Worm (Caenorhabditis elegans) whole organism, young adult: Measurements from ENCODE around the gene haly-1.

ENCODE experiments used
- B0336.3 ChIP-seq: fragments of 200-800 bp; sonication (Bioruptor generic); IDR thresholded peaks from 2 replicates; pipeline ENCODE4 v1.3.6; 2022; ENCODE audit warnings: missing genetic modification characterization, missing compliant biosample characterization
- C06A6.2 ChIP-seq: fragments of 200-800 bp; sonication (Bioruptor generic); conservative IDR thresholded peaks from 2 replicates; pipeline ENCODE4 v1.3.6; 2022; ENCODE audit warnings: missing genetic modification characterization, missing compliant biosample characterization
- C17E4.6 ChIP-seq: fragments of 200-800 bp; sonication (Bioruptor generic); IDR thresholded peaks from 2 replicates; pipeline ENCODE4 v1.3.6; 2022; ENCODE audit warnings: missing genetic modification reagents, missing genetic modification characterization, missing compliant biosample characterization
- D2030.7 ChIP-seq: fragments of 200-800 bp; sonication (Bioruptor generic); IDR thresholded peaks from 2 replicates; pipeline ENCODE4 v1.3.6; 2022; ENCODE audit warnings: missing genetic modification reagents, missing genetic modification characterization, missing compliant biosample characterization
- F10E7.11 ChIP-seq: sonication (generic microtip); optimal IDR thresholded peaks from 2 replicates; lab custom pipeline; 2017; ENCODE audit warnings: mild to moderate bottlenecking, missing genetic modification characterization, moderate library complexity, missing compliant biosample characterization
- F33H1.4 ChIP-seq: fragments of 200-800 bp; sonication (Bioruptor generic); IDR thresholded peaks from 2 replicates; pipeline ENCODE4 v1.3.6; 2022; ENCODE audit warnings: missing genetic modification reagents, missing genetic modification characterization, missing compliant biosample characterization
- F52B5.7 ChIP-seq: sonication (generic microtip); optimal IDR thresholded peaks from 2 replicates; lab custom pipeline; 2016; ENCODE audit warnings: mild to moderate bottlenecking, missing genetic modification characterization, missing compliant biosample characterization
- K12H6.12 ChIP-seq: fragments of 200-800 bp; sonication (Bioruptor generic); optimal IDR thresholded peaks from 2 replicates; lab custom pipeline; 2018; ENCODE audit warnings: mild to moderate bottlenecking, missing genetic modification characterization, missing compliant biosample characterization
- T26A5.8 ChIP-seq: sonication (generic microtip); optimal IDR thresholded peaks from 2 replicates; lab custom pipeline; 2016; ENCODE audit warnings: missing genetic modification characterization, missing compliant biosample characterization
- Y53F4B.3 ChIP-seq: fragments of 200-800 bp; sonication (Bioruptor generic); IDR thresholded peaks from 2 replicates; pipeline ENCODE4 v1.3.6; 2022; ENCODE audit warnings: missing genetic modification reagents, missing genetic modification characterization, missing compliant biosample characterization
- Y53G8AR.9 ChIP-seq: fragments of 200-800 bp; sonication (Bioruptor generic); conservative IDR thresholded peaks from 2 replicates; pipeline ENCODE4 v1.3.6; 2022; ENCODE audit warnings: missing genetic modification reagents, missing genetic modification characterization, missing compliant biosample characterization
- ZK185.1 ChIP-seq: sonication (generic microtip); optimal IDR thresholded peaks from 2 replicates; lab custom pipeline; 2016; ENCODE audit warnings: mild to moderate bottlenecking, missing genetic modification characterization, missing compliant biosample characterization; ENCODE audit not compliant: poor library complexity, severe bottlenecking
- akir-1 ChIP-seq: fragments of 200-800 bp; sonication (Bioruptor generic); optimal IDR thresholded peaks from 2 replicates; lab custom pipeline; 2018; ENCODE audit warnings: mild to moderate bottlenecking, missing genetic modification characterization, moderate library complexity, missing compliant biosample characterization
- attf-5 ChIP-seq: fragments of 200-800 bp; sonication (Bioruptor generic); optimal IDR thresholded peaks from 2 replicates; lab custom pipeline; 2018; ENCODE audit warnings: mild to moderate bottlenecking, missing genetic modification characterization, missing compliant biosample characterization
- attf-6 ChIP-seq: fragments of 200-800 bp; sonication (Bioruptor generic); IDR thresholded peaks from 2 replicates; pipeline ENCODE4 v1.3.6; 2022; ENCODE audit warnings: missing genetic modification reagents, missing genetic modification characterization, missing compliant biosample characterization
- cebp-1 ChIP-seq, 2 experiments: fragments of 200-800 bp in 1 of 2; sonication (Bioruptor generic) in 1 of 2; sonication (generic microtip) in 1 of 2; IDR thresholded peaks in 1 of 2; optimal IDR thresholded peaks in 1 of 2; 2 replicates each; pipeline versions ENCODE4 v1.3.6 to Lab custom; 2017 to 2022; ENCODE audit warnings: missing compliant biosample characterization in 2 of 2, missing genetic modification characterization in 2 of 2, mild to moderate bottlenecking in 1 of 2, missing genetic modification reagents in 1 of 2, moderate library complexity in 1 of 2
- ceh-100 ChIP-seq: fragments of 200-800 bp; sonication (Bioruptor generic); IDR thresholded peaks from 2 replicates; pipeline ENCODE4 v1.3.6; 2022; ENCODE audit warnings: missing genetic modification reagents, missing genetic modification characterization, missing compliant biosample characterization
- ceh-27 ChIP-seq: fragments of 200-800 bp; sonication (Bioruptor generic); optimal IDR thresholded peaks from 2 replicates; lab custom pipeline; 2018; ENCODE audit warnings: mild to moderate bottlenecking, missing genetic modification characterization, moderate library complexity, missing compliant biosample characterization
- ceh-40 ChIP-seq: fragments of 200-800 bp; sonication (Bioruptor generic); IDR thresholded peaks from 2 replicates; pipeline ENCODE4 v1.3.6; 2022; ENCODE audit warnings: missing genetic modification characterization, missing compliant biosample characterization
- chd-7 ChIP-seq: sonication (generic microtip); optimal IDR thresholded peaks from 2 replicates; lab custom pipeline; 2016; ENCODE audit warnings: mild to moderate bottlenecking, missing genetic modification characterization, moderate library complexity, missing compliant biosample characterization
- dox-1 ChIP-seq: fragments of 200-800 bp; sonication (Bioruptor generic); IDR thresholded peaks from 2 replicates; pipeline ENCODE4 v1.3.6; 2022; ENCODE audit warnings: missing genetic modification reagents, missing genetic modification characterization, missing compliant biosample characterization
- him-1 ChIP-seq: sonication (generic microtip); optimal IDR thresholded peaks from 2 replicates; lab custom pipeline; 2016; ENCODE audit warnings: missing genotype, missing genetic modification reagents, missing genetic modification characterization, missing compliant biosample characterization
- hmg-1.2 ChIP-seq: fragments of 200-800 bp; sonication (Bioruptor generic); IDR thresholded peaks from 2 replicates; pipeline ENCODE4 v1.3.6; 2022; ENCODE audit warnings: missing genetic modification reagents, missing genetic modification characterization, missing compliant biosample characterization
- let-526 ChIP-seq: fragments of 200-800 bp; sonication (Bioruptor generic); IDR thresholded peaks from 2 replicates; pipeline ENCODE4 v1.3.6; 2022; ENCODE audit warnings: missing genetic modification reagents, missing genetic modification characterization, missing compliant biosample characterization
- lin-35 ChIP-seq, 3 experiments: fragments of 150-350 bp in 2 of 3; sonication (generic microtip) in 1 of 3; optimal IDR thresholded peaks; 2 replicates each; lab custom pipeline; 2014 to 2018; ENCODE audit warnings: missing biosample characterization in 3 of 3, missing genetic modification characterization in 3 of 3, missing genetic modification reagents in 3 of 3
- lin-40 ChIP-seq: sonication (generic microtip); optimal IDR thresholded peaks from 2 replicates; lab custom pipeline; 2016; ENCODE audit warnings: missing genetic modification characterization, mild to moderate bottlenecking, missing compliant biosample characterization, missing genotype, missing genetic modification reagents
- lsl-1 ChIP-seq: fragments of 200-800 bp; sonication (Bioruptor generic); optimal IDR thresholded peaks from 2 replicates; lab custom pipeline; 2018; ENCODE audit warnings: mild to moderate bottlenecking, missing genetic modification characterization, moderate library complexity, missing compliant biosample characterization
- mel-28 ChIP-seq: sonication (generic microtip); optimal IDR thresholded peaks from 2 replicates; lab custom pipeline; 2016; ENCODE audit warnings: borderline replicate concordance, mild to moderate bottlenecking, missing genetic modification characterization, missing compliant biosample characterization
- mxl-1 ChIP-seq: sonication (generic microtip); optimal IDR thresholded peaks from 2 replicates; lab custom pipeline; 2016; ENCODE audit warnings: missing genetic modification characterization, missing compliant biosample characterization
- nhr-80 ChIP-seq: sonication (generic microtip); optimal IDR thresholded peaks from 2 replicates; lab custom pipeline; 2016; ENCODE audit warnings: missing genetic modification characterization, missing compliant biosample characterization
- snpc-1.3 ChIP-seq: sonication (generic microtip); optimal IDR thresholded peaks from 2 replicates; lab custom pipeline; 2017; ENCODE audit warnings: missing genetic modification characterization, mild to moderate bottlenecking, missing compliant biosample characterization, antibody characterized with exemption, moderate library complexity, missing genotype, missing genetic modification reagents; ENCODE audit not compliant: insufficient read depth
- snpc-4 ChIP-seq, 5 experiments: fragments of 150-350 bp in 1 of 5; sonication (generic microtip) in 4 of 5; optimal IDR thresholded peaks; 2 replicates each; lab custom pipeline; 2014 to 2018; ENCODE audit warnings: missing genetic modification characterization in 5 of 5, missing biosample characterization in 3 of 5, antibody characterized with exemption in 2 of 5, mild to moderate bottlenecking in 2 of 5, missing compliant biosample characterization in 2 of 5, missing genotype in 2 of 5, moderate library complexity in 2 of 5, missing genetic modification reagents in 1 of 5
- somi-1 ChIP-seq: fragments of 200-800 bp; sonication (Bioruptor generic); optimal IDR thresholded peaks from 2 replicates; lab custom pipeline; 2018; ENCODE audit warnings: mild to moderate bottlenecking, missing genetic modification characterization, missing compliant biosample characterization
- tlf-1 ChIP-seq: fragments of 200-800 bp; sonication (Bioruptor generic); optimal IDR thresholded peaks from 2 replicates; lab custom pipeline; 2018; ENCODE audit warnings: mild to moderate bottlenecking, missing genetic modification characterization, missing compliant biosample characterization
- unc-62 ChIP-seq: fragments of 150-350 bp; optimal IDR thresholded peaks from 2 replicates; lab custom pipeline; 2014; ENCODE audit warnings: missing biosample characterization, missing genetic modification reagents, missing genetic modification characterization
- zim-3 ChIP-seq: sonication (generic microtip); optimal IDR thresholded peaks from 2 replicates; lab custom pipeline; 2017; ENCODE audit warnings: mild to moderate bottlenecking, missing genetic modification characterization, moderate library complexity, missing compliant biosample characterization
- ztf-26 ChIP-seq: sonication (generic microtip); optimal IDR thresholded peaks from 2 replicates; lab custom pipeline; 2017; ENCODE audit warnings: missing genetic modification characterization, missing compliant biosample characterization

Gene haly-1

ce11 chrX:10903416-10903815, 7.0 kb upstream of the haly-1 start:
- TF ChIP-seq ZK185.1 (no peak), nhr-80 (tag; lab: Kevin White, UChicago) (peak; percentile 5), ztf-26 (tag; lab: Kevin White, UChicago) (peak; percentile 10)

ce11 chrX:10902723-10903322, 6.4 kb upstream of the haly-1 start, which contains the start of gene acbp-3:
Gene acbp-3 (plus strand): TSS chrX:10903272.
- TF ChIP-seq attf-6 (GFP tag; lab: Robert Waterston, UW) (no peak), ceh-40 (GFP tag; lab: Robert Waterston, UW) (no peak), F10E7.11 (no peak), let-526 (no peak), F52B5.7 (tag; lab: Kevin White, UChicago) (no peak), C06A6.2 (no peak), mxl-1 (no peak), akir-1 (GFP tag; lab: Kevin White, UChicago) (no peak), B0336.3 (GFP tag; lab: Robert Waterston, UW) (no peak), tlf-1 (no peak), T26A5.8 (tag; lab: Kevin White, UChicago) (no peak), attf-5 (GFP tag; lab: Kevin White, UChicago) (no peak)

- TF ChIP-seq snpc-1.3 (no peak), nhr-80 (tag; lab: Kevin White, UChicago) (peak; percentile 84)
Measured at ce11 chrX:10901766-10902165, 5.4 kb upstream of the haly-1 start.

ce11 chrX:10900952-10901351, 4.6 kb upstream of the haly-1 start:
- TF ChIP-seq K12H6.12 (tag; lab: Kevin White, UChicago) (peak; percentile 57), hmg-1.2 (GFP tag; lab: Robert Waterston, UW) (peak; percentile 40; the same call in 1 of the 2 replicates), dox-1 (GFP tag; lab: Robert Waterston, UW) (peak; percentile 49; the same call in 1 of the 2 replicates), somi-1 (GFP tag; lab: Kevin White, UChicago) (peak; percentile 45), cebp-1 (GFP tag; IDR thresholded peaks at IDR 0.05; lab: Robert Waterston, UW) (no peak), cebp-1 (tag; optimal IDR thresholded peaks at IDR 0.05; lab: Kevin White, UChicago) (peak; percentile 35), F33H1.4 (GFP tag; lab: Robert Waterston, UW) (no peak), snpc-4 (GFP tag; optimal IDR thresholded peaks at IDR 0.05; lab: Kevin White, UChicago) (no peak), snpc-4 (tag; optimal IDR thresholded peaks at IDR 0.05; lab: Kevin White, UChicago) (no peak), ZK185.1 (peak; percentile 31), chd-7 (tag; lab: Kevin White, UChicago) (peak; percentile 45), Y53F4B.3 (GFP tag; lab: Robert Waterston, UW) (no peak), attf-5 (GFP tag; lab: Kevin White, UChicago) (peak; percentile 53), lin-40 (tag; lab: Kevin White, UChicago) (peak; percentile 46)

- TF ChIP-seq C17E4.6 (GFP tag; lab: Robert Waterston, UW) = no peak
- TF ChIP-seq zim-3 (tag; lab: Kevin White, UChicago) = no peak
- TF ChIP-seq him-1 (tag; lab: Kevin White, UChicago) = no peak
- TF ChIP-seq unc-62 = no peak
- TF ChIP-seq mel-28 (tag; lab: Kevin White, UChicago) = no peak
- TF ChIP-seq dox-1 (GFP tag; lab: Robert Waterston, UW) = peak; percentile 45
- TF ChIP-seq D2030.7 (GFP tag; lab: Robert Waterston, UW) = no peak
- no peak for TF ChIP-seq lin-35 (GFP tag; optimal IDR thresholded peaks at IDR 0.05; lab: Kevin White, UChicago)
- peak; percentile 8 for TF ChIP-seq lin-40 (tag; lab: Kevin White, UChicago)
- TF ChIP-seq ceh-100 (GFP tag; lab: Robert Waterston, UW) = no peak
- no peak for TF ChIP-seq lsl-1
- TF ChIP-seq Y53F4B.3 (GFP tag; lab: Robert Waterston, UW) = no peak
- no peak for TF ChIP-seq Y53G8AR.9 (GFP tag; lab: Robert Waterston, UW)
- TF ChIP-seq ceh-27 (GFP tag; lab: Kevin White, UChicago) = no peak
- peak; percentile 85 for TF ChIP-seq nhr-80 (tag; lab: Kevin White, UChicago)
- TF ChIP-seq, all 124 proteins: peak for 3
Measured at ce11 chrX:10900079-10900724, 3.8 kb upstream of the haly-1 start, which contains the start of gene suca-1. Gene suca-1 (minus strand): TSS chrX:10900114.
